Fruit fly (Drosophila melanogaster): ENCODE measurements around the gene NetA.

The NetA gene

DNA sequence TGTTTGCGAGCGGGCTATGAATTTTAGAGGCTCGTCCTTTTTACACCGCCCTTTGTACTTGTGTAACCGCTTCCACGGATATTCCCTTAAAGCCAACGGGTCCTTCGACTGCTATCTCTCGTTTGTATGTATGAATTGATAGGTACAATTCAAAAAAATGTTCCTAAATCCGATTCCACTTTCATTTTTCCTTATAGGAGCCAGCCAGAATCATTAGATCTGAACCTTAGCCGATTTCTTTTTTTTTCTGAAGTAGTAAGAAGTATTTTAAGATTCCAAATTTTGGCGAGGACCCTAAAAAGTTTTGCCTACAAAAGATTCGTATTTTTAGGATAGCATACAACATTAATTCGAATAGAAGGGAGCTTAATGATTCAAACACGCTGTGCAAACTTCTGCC is 55.0 kb downstream of the NetA start (continued):
- TF ChIP-seq Max (GFP tag; optimal IDR thresholded peaks at IDR 0.05) (no peak), jing (GFP tag; optimal IDR thresholded peaks at IDR 0.05) (no peak), CG6689 (GFP tag; IDR thresholded peaks at IDR 0.05) (no peak), ems (GFP tag; optimal IDR thresholded peaks at IDR 0.05) (no peak), D19A (tag; optimal IDR thresholded peaks at IDR 0.05) (peak; percentile 3), esg (GFP tag; conservative IDR thresholded peaks at IDR 0.05) (no peak), CoRest (tag; optimal IDR thresholded peaks at IDR 0.05) (no peak), CG2678 (tag; optimal IDR thresholded peaks at IDR 0.05) (peak; percentile 46), ac (GFP tag; optimal IDR thresholded peaks at IDR 0.05) (no peak), Atf6 (GFP tag; IDR thresholded peaks at IDR 0.05) (no peak), CG8290 (GFP tag; optimal IDR thresholded peaks at IDR 0.05) (no peak), CG8290 (tag; optimal IDR thresholded peaks at IDR 0.05) (no peak), fd64A (GFP tag; optimal IDR thresholded peaks at IDR 0.05) (no peak), CG15269 (tag; optimal IDR thresholded peaks at IDR 0.05) (peak; percentile 25), pita (GFP tag; optimal IDR thresholded peaks at IDR 0.05) (no peak), E2f2 (GFP tag; IDR thresholded peaks at IDR 0.05) (no peak), bigmax (GFP tag; optimal IDR thresholded peaks at IDR 0.05) (no peak), z (GFP tag; IDR thresholded peaks at IDR 0.05) (no peak), Lhr (GFP tag; optimal IDR thresholded peaks at IDR 0.05) (no peak), CG11504 (tag; optimal IDR thresholded peaks at IDR 0.05) (peak; percentile 17), sr (GFP tag; IDR thresholded peaks at IDR 0.05) (no peak), Abd-B (GFP tag; optimal IDR thresholded peaks at IDR 0.05) (no peak), CG18599 (GFP tag; optimal IDR thresholded peaks at IDR 0.05) (peak; percentile 41), sqz (GFP tag; optimal IDR thresholded peaks at IDR 0.05) (no peak), grau (tag; optimal IDR thresholded peaks at IDR 0.05) (peak; percentile 9), CTCF (GFP tag; optimal IDR thresholded peaks at IDR 0.05) (no peak), eyg (GFP tag; optimal IDR thresholded peaks at IDR 0.05) (no peak), dmrt99B (tag; optimal IDR thresholded peaks at IDR 0.05) (peak; percentile 33), CG1529 (GFP tag; optimal IDR thresholded peaks at IDR 0.05) (no peak), sens (GFP tag) (peak; percentile 60), CG8388 (GFP tag; optimal IDR thresholded peaks at IDR 0.05) (no peak), Hey (tag; optimal IDR thresholded peaks at IDR 0.05) (no peak), H2.0 (GFP tag; IDR thresholded peaks at IDR 0.05) (no peak), dimm (GFP tag; IDR thresholded peaks at IDR 0.05) (no peak), CG4424 (GFP tag; optimal IDR thresholded peaks at IDR 0.05) (no peak), ham (GFP tag; IDR thresholded peaks at IDR 0.05) (no peak), CG9215 (GFP tag; IDR thresholded peaks at IDR 0.05) (no peak), CG4404 (GFP tag; IDR thresholded peaks at IDR 0.05) (no peak), Rfx (GFP tag; IDR thresholded peaks at IDR 0.05) (0 out of 2 replicates have a peak, but pooled peaks have one; percentile 4), toy (GFP tag; IDR thresholded peaks at IDR 0.05) (no peak), Hr51 (GFP tag; optimal IDR thresholded peaks at IDR 0.05) (peak in 1 of 2 experiments; percentile 28), Lim3 (GFP tag; IDR thresholded peaks at IDR 0.05) (no peak), CG2129 (GFP tag; IDR thresholded peaks at IDR 0.05; ENCODE audit: partially characterized antibody) (no peak), CG33557 (GFP tag; optimal IDR thresholded peaks at IDR 0.05) (no peak), Hand (GFP tag; optimal IDR thresholded peaks at IDR 0.05) (peak; percentile 14), CG12071 (GFP tag; optimal IDR thresholded peaks at IDR 0.05) (no peak), tap (tag; optimal IDR thresholded peaks at IDR 0.05) (no peak), nmo (GFP tag; optimal IDR thresholded peaks at IDR 0.05) (no peak), CG8478 (optimal IDR thresholded peaks at IDR 0.05) (no peak), nau (GFP tag; optimal IDR thresholded peaks at IDR 0.05) (no peak), kah (GFP tag; optimal IDR thresholded peaks at IDR 0.05) (no peak), HLH54F (GFP tag; optimal IDR thresholded peaks at IDR 0.05) (no peak), Ptx1 (GFP tag; IDR thresholded peaks at IDR 0.05) (no peak)
